Worm (Caenorhabditis elegans) whole organism, young adult: Measurements from ENCODE around the gene Y105C5A.12.

Experiments
- B0019.2 ChIP-seq: fragments of 200-800 bp; sonication (Bioruptor generic); conservative IDR thresholded peaks from 2 replicates; pipeline ENCODE4 v1.3.6; 2022; ENCODE audit warnings: missing genetic modification reagents, missing genetic modification characterization, missing compliant biosample characterization
- F22D6.2 ChIP-seq: sonication (generic microtip); optimal IDR thresholded peaks from 2 replicates; lab custom pipeline; 2016; ENCODE audit warnings: mild to moderate bottlenecking, missing genetic modification characterization, missing compliant biosample characterization
- ama-1 ChIP-seq, 3 experiments: fragments of 150-350 bp in 1 of 3; sonication (generic microtip) in 2 of 3; optimal IDR thresholded peaks; 2 replicates each; lab custom pipeline; 2014 to 2018; ENCODE audit warnings: missing biosample characterization in 2 of 3, missing genetic modification characterization in 2 of 3, missing genetic modification reagents in 2 of 3
- dpl-1 ChIP-seq: fragments of 150-350 bp; optimal IDR thresholded peaks from 2 replicates; lab custom pipeline; 2014; ENCODE audit warnings: missing biosample characterization, missing genetic modification reagents, missing genetic modification characterization
- egl-18 ChIP-seq: fragments of 200-800 bp; sonication (Bioruptor generic); IDR thresholded peaks from 2 replicates; pipeline ENCODE4 v1.3.6; 2022; ENCODE audit warnings: missing genetic modification reagents, missing genetic modification characterization, missing compliant biosample characterization
- lag-1 ChIP-seq: fragments of 200-800 bp; sonication (Bioruptor generic); IDR thresholded peaks from 2 replicates; pipeline ENCODE4 v1.3.6; 2022; ENCODE audit warnings: missing genetic modification reagents, missing genetic modification characterization, missing compliant biosample characterization
- let-526 ChIP-seq: fragments of 200-800 bp; sonication (Bioruptor generic); IDR thresholded peaks from 2 replicates; pipeline ENCODE4 v1.3.6; 2022; ENCODE audit warnings: missing genetic modification reagents, missing genetic modification characterization, missing compliant biosample characterization
- lsl-1 ChIP-seq: fragments of 200-800 bp; sonication (Bioruptor generic); optimal IDR thresholded peaks from 2 replicates; lab custom pipeline; 2018; ENCODE audit warnings: mild to moderate bottlenecking, missing genetic modification characterization, moderate library complexity, missing compliant biosample characterization
- madf-6 ChIP-seq: fragments of 200-800 bp; sonication (Bioruptor generic); IDR thresholded peaks from 2 replicates; pipeline ENCODE4 v1.3.6; 2022; ENCODE audit warnings: missing genetic modification reagents, missing genetic modification characterization, missing compliant biosample characterization
- mel-28 ChIP-seq: sonication (generic microtip); optimal IDR thresholded peaks from 2 replicates; lab custom pipeline; 2016; ENCODE audit warnings: borderline replicate concordance, mild to moderate bottlenecking, missing genetic modification characterization, missing compliant biosample characterization
- mxl-1 ChIP-seq: sonication (generic microtip); optimal IDR thresholded peaks from 2 replicates; lab custom pipeline; 2016; ENCODE audit warnings: missing genetic modification characterization, missing compliant biosample characterization
- nfya-2 ChIP-seq: fragments of 200-800 bp; sonication (Bioruptor generic); IDR thresholded peaks from 2 replicates; pipeline ENCODE4 v1.3.6; 2022; ENCODE audit warnings: missing genetic modification reagents, missing genetic modification characterization, missing compliant biosample characterization

DNA sequence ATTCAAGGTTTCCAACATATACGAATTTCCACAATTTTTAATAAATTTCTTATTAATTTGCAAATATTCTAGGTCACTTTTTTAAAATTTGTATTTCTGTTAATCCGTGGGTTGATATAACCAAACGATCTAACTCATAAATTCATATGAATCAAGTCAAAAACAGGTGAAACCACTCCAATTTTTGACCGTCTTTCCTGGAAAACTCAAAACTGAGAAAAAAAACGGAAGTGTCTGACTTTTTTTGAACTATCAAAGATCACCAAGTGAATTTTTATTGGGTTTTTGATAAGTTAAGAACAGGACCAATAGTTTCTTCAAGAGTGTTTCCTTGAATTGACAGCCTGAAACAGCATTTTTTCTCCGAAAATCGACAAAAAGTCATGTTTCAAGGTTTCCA lies 46.2 kb upstream of the Y105C5A.12 start:
- TF ChIP-seq mel-28 (tag; lab: Kevin White, UChicago) (no peak), lsl-1 (GFP tag; lab: Kevin White, UChicago) (no peak), nfya-2 (GFP tag; lab: Robert Waterston, UW) (no peak), F22D6.2 (tag; lab: Kevin White, UChicago) (no peak), dpl-1 (GFP tag; lab: Kevin White, UChicago) (no peak), egl-18 (GFP tag; lab: Robert Waterston, UW) (no peak), B0019.2 (GFP tag; lab: Robert Waterston, UW) (no peak), let-526 (GFP tag; lab: Robert Waterston, UW) (no peak), lag-1 (GFP tag; lab: Robert Waterston, UW) (no peak), ama-1 (optimal IDR thresholded peaks at IDR 0.05; lab: Kevin White, UChicago) (no peak), ama-1 (GFP tag; optimal IDR thresholded peaks at IDR 0.05; lab: Kevin White, UChicago) (no peak), madf-6 (GFP tag; lab: Robert Waterston, UW) (no peak), mxl-1 (tag; lab: Kevin White, UChicago) (no peak)
